Fruit fly (Drosophila melanogaster): ENCODE data around the gene FoxK.

FoxK gene

DNA sequence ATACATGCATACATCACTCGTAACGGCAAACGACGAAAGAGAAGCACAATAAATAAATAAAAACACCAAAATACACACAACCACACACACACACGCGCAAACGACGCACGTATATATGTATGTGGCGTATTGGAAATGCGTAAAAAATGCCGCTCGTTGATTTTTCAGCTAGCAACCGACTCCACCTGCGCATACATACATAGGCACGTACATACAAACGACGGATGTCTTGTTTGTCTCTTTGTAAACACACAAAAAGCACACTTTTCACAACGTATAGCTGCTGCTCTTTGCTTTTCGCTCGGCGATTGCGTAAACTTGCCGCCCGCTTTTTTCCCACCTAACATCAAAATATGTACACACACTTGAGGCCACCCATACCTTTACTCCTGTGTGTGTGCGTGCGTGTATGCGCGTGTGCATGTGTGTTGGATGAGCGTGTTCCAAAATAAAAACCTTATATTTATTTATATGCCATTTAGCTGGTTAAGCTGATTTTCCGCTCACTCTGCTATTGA lies 623 bp downstream of the FoxK start:
- TF ChIP-seq Hr4 (GFP tag; optimal IDR thresholded peaks at IDR 0.05) (no peak), vri (GFP tag; optimal IDR thresholded peaks at IDR 0.05) (peak; percentile 78), fkh (GFP tag; optimal IDR thresholded peaks at IDR 0.05) (peak; percentile 98)

DNA sequence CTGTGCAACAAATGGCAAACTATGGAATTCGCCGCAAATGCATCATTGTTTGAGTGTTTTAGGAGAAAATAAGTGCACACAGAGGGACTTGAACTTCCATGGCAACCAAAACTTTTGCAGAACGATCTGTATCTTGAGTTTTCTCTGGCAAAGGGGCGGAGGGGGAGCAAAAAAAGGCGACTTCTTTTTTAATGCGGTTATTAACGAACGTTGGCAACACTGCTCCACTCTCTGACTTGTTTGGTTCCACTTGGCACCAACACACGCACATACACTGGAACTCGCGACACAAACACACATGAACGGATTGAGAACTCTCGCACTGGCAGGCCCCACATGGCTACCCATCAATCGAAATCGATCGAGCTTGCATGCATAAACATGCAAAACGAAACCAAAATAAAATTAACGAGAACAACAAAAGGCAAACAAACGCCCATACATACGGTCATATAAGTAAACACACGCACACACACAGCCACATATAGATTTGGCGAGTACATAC lies 1.1 kb downstream of the FoxK start:
- TF ChIP-seq salr (GFP tag; optimal IDR thresholded peaks at IDR 0.05) = peak in 1 of 2 experiments; percentile 19
- no peak for TF ChIP-seq Lpt (GFP tag; optimal IDR thresholded peaks at IDR 0.05)
- peak; percentile 1 for TF ChIP-seq esn (GFP tag; optimal IDR thresholded peaks at IDR 0.05)
- TF ChIP-seq CG6276 (GFP tag; optimal IDR thresholded peaks at IDR 0.05) = no peak
- TF ChIP-seq achi (GFP tag; optimal IDR thresholded peaks at IDR 0.05) = no peak
- peak; percentile 5 for TF ChIP-seq Met (GFP tag; optimal IDR thresholded peaks at IDR 0.05)
- peak; percentile 4 for TF ChIP-seq CG3032 (tag; optimal IDR thresholded peaks at IDR 0.05)
- TF ChIP-seq Sox14 (GFP tag; optimal IDR thresholded peaks at IDR 0.05) = peak; percentile 18
- TF ChIP-seq CG1621 (tag; optimal IDR thresholded peaks at IDR 0.05) = no peak
- TF ChIP-seq Ets96B (tag; optimal IDR thresholded peaks at IDR 0.05) = no peak
- no peak for TF ChIP-seq Eip75B (GFP tag; optimal IDR thresholded peaks at IDR 0.05)
- peak; percentile 60; the same call in 2 of the 3 replicates for TF ChIP-seq CG6163 (GFP tag; IDR thresholded peaks at IDR 0.05)
- peak; percentile 60; the same call in 2 of the 3 replicates for TF ChIP-seq eg (GFP tag; IDR thresholded peaks at IDR 0.05)
- no peak for TF ChIP-seq CG8319 (GFP tag; optimal IDR thresholded peaks at IDR 0.05)
- TF ChIP-seq CG9139 (GFP tag; optimal IDR thresholded peaks at IDR 0.05) = peak; percentile 13
- peak; percentile 60 for TF ChIP-seq svp (GFP tag)
- 0 out of 2 replicates have a peak, but pooled peaks have one; percentile 9 for TF ChIP-seq Gug (GFP tag; IDR thresholded peaks at IDR 0.05)
- peak; percentile 19 for TF ChIP-seq CG31627 (GFP tag; optimal IDR thresholded peaks at IDR 0.05)
- TF ChIP-seq CG32006 (GFP tag; optimal IDR thresholded peaks at IDR 0.05) = no peak
- no peak for TF ChIP-seq CG6792 (GFP tag; optimal IDR thresholded peaks at IDR 0.05)
- TF ChIP-seq lz (GFP tag; optimal IDR thresholded peaks at IDR 0.05) = no peak
- TF ChIP-seq Hr39 (GFP tag; optimal IDR thresholded peaks at IDR 0.05) = peak; percentile 7
- TF ChIP-seq CG6854 (GFP tag; optimal IDR thresholded peaks at IDR 0.05) = no peak

DNA sequence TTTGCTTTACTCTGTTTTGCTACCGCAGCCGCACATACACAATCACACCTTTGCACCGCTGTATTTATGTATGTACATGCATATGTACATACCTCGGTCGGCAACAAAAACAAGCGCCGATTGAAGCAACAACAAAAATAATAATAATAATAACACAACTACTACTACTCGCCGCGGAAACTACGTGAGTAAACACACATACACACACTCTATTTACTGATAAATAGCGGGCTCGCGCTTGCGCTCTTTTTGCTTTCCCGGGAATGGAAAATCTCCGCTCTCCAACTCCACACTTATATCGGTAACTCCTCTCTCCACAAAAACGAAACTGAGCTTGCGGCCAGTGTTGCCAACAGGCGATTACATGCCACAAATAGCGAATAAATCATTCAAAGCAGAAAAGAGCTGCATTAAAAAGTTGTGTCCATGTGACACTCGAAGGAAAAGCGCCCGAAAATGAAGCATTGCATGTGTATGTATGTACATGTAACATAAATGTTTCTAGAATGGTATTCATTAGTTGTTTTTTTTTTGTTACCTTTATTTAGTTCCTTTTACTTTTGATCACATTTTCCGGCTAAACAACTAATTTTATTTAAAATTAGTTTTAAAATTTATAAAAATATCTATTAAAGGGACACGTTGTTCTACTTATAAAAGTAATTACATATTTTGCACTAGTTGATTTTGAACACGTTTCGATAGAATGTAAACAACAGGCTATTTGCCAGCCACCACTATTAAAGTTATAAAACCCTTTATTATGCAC lies 1.8 kb downstream of the FoxK start:
- TF ChIP-seq dsx (GFP tag; optimal IDR thresholded peaks at IDR 0.05; ENCODE audit: poor library complexity, severe bottlenecking) (peak; percentile 6), CG11902 (GFP tag; optimal IDR thresholded peaks at IDR 0.05) (no peak), CG8119 (GFP tag; IDR thresholded peaks at IDR 0.05) (peak; percentile 72), CG10631 (GFP tag; optimal IDR thresholded peaks at IDR 0.05) (peak; percentile 23), Gug (GFP tag; IDR thresholded peaks at IDR 0.05) (no peak; the same call in 1 of the 2 replicates), Hr39 (GFP tag; optimal IDR thresholded peaks at IDR 0.05) (no peak), Smox (GFP tag; optimal IDR thresholded peaks at IDR 0.05) (no peak), CG31627 (GFP tag; optimal IDR thresholded peaks at IDR 0.05) (no peak), CG10669 (GFP tag; optimal IDR thresholded peaks at IDR 0.05) (no peak), CG8319 (GFP tag; optimal IDR thresholded peaks at IDR 0.05) (no peak), pdm3 (GFP tag; optimal IDR thresholded peaks at IDR 0.05) (no peak), svp (GFP tag) (peak; percentile 83), CG9139 (GFP tag; optimal IDR thresholded peaks at IDR 0.05) (peak; percentile 51), Met (GFP tag; optimal IDR thresholded peaks at IDR 0.05) (no peak), fd85E (GFP tag; optimal IDR thresholded peaks at IDR 0.05) (no peak), CG15336 (GFP tag; IDR thresholded peaks at IDR 0.05) (peak; percentile 60), CG6808 (GFP tag; optimal IDR thresholded peaks at IDR 0.05) (peak; percentile 44), Sox102F (GFP tag; optimal IDR thresholded peaks at IDR 0.05) (no peak), OdsH (GFP tag; optimal IDR thresholded peaks at IDR 0.05) (peak; percentile 16), CG34406 (GFP tag; optimal IDR thresholded peaks at IDR 0.05) (no peak), CG6792 (GFP tag; optimal IDR thresholded peaks at IDR 0.05) (no peak), CG11762 (GFP tag; optimal IDR thresholded peaks at IDR 0.05; ENCODE audit: insufficient read depth) (no peak), CG6854 (GFP tag; optimal IDR thresholded peaks at IDR 0.05) (no peak), net (GFP tag; optimal IDR thresholded peaks at IDR 0.05) (no peak), CG16779 (tag; optimal IDR thresholded peaks at IDR 0.05) (peak; percentile 63), Hr4 (GFP tag; optimal IDR thresholded peaks at IDR 0.05) (peak; percentile 8), acj6 (GFP tag; optimal IDR thresholded peaks at IDR 0.05) (no peak), esn (GFP tag; optimal IDR thresholded peaks at IDR 0.05) (no peak), Sox15 (GFP tag; optimal IDR thresholded peaks at IDR 0.05) (no peak), cyc (GFP tag; optimal IDR thresholded peaks at IDR 0.05) (no peak), dac (GFP tag; optimal IDR thresholded peaks at IDR 0.05) (no peak)
